Fruit fly (Drosophila melanogaster): ENCODE results near the gene AstCC.

AstCC gene

dm6 chr2L:11085129-11085528 lies at the start of gene AstCC:
AstCC (minus strand) TSS chr2L:11085229.
- no peak for TF ChIP-seq rgr (GFP tag; optimal IDR thresholded peaks at IDR 0.05)

dm6 chr2L:11130151-11131008 lies 45.4 kb upstream of the AstCC start, which contains the start of the genes RfC38 and CG4751:
RfC38 (minus strand) TSS chr2L:11130645.
CG4751 (plus strand) TSS chr2L:11130737.
- TF ChIP-seq jim (GFP tag; optimal IDR thresholded peaks at IDR 0.05) (no peak), Myc (optimal IDR thresholded peaks at IDR 0.05) (peak; percentile 47)

- no peak for TF ChIP-seq usp (GFP tag; optimal IDR thresholded peaks at IDR 0.05)
- TF ChIP-seq Mio (GFP tag; optimal IDR thresholded peaks at IDR 0.05), result peak; percentile 53
- TF ChIP-seq OdsH (GFP tag; optimal IDR thresholded peaks at IDR 0.05), result peak; percentile 79
- TF ChIP-seq CG32264 (GFP tag; optimal IDR thresholded peaks at IDR 0.05), result peak; percentile 46
- TF ChIP-seq foxo (GFP tag; optimal IDR thresholded peaks at IDR 0.05), result peak; percentile 4 to 92
- TF ChIP-seq lola (GFP tag; optimal IDR thresholded peaks at IDR 0.05), result no peak
- no peak for TF ChIP-seq Dfd (GFP tag; optimal IDR thresholded peaks at IDR 0.05)
- TF ChIP-seq HLH106 (tag; optimal IDR thresholded peaks at IDR 0.05), result peak; percentile 78
- peak; percentile 87 for TF ChIP-seq ey (GFP tag; optimal IDR thresholded peaks at IDR 0.05)
- peak; percentile 84 for TF ChIP-seq dsf (GFP tag; optimal IDR thresholded peaks at IDR 0.05; ENCODE audit: borderline replicate concordance)
- TF ChIP-seq GATAd (GFP tag; optimal IDR thresholded peaks at IDR 0.05), result peak; percentile 67
- TF ChIP-seq Myc (optimal IDR thresholded peaks at IDR 0.05), result peak; percentile 69
- peak; percentile 82 for TF ChIP-seq Hr83 (GFP tag; optimal IDR thresholded peaks at IDR 0.05; ENCODE audit: poor library complexity, severe bottlenecking)
- TF ChIP-seq psq (GFP tag; optimal IDR thresholded peaks at IDR 0.05), result peak; percentile 73
- no peak for TF ChIP-seq tai (GFP tag; optimal IDR thresholded peaks at IDR 0.05)
- peak; percentile 65 for TF ChIP-seq CG9705 (GFP tag; optimal IDR thresholded peaks at IDR 0.05)
- TF ChIP-seq Hnf4 (GFP tag; optimal IDR thresholded peaks at IDR 0.05), result no peak
- peak; percentile 86 for TF ChIP-seq woc (GFP tag; optimal IDR thresholded peaks at IDR 0.05)
- TF ChIP-seq sv (GFP tag; optimal IDR thresholded peaks at IDR 0.05), result peak; percentile 84
- no peak for TF ChIP-seq br (GFP tag; optimal IDR thresholded peaks at IDR 0.05)
Measured at dm6 chr2L:11123499-11123898, 38.5 kb upstream of the AstCC start, which contains the start of the genes Csl4 and Nup160. Csl4 (minus strand) TSS chr2L:11123567. Nup160 (plus strand) TSS chr2L:11123777.

dm6 chr2L:11121614-11122013 lies 36.6 kb upstream of the AstCC start, which contains the start of gene Dnaaf4:
Dnaaf4 (minus strand) TSS chr2L:11121714.
- TF ChIP-seq Vsx2 (GFP tag; optimal IDR thresholded peaks at IDR 0.05; ENCODE audit: partially characterized antibody) (no peak), foxo (GFP tag; optimal IDR thresholded peaks at IDR 0.05) (no peak), GATAd (GFP tag; optimal IDR thresholded peaks at IDR 0.05) (no peak), dsf (GFP tag; optimal IDR thresholded peaks at IDR 0.05; ENCODE audit: borderline replicate concordance) (no peak), tai (GFP tag; optimal IDR thresholded peaks at IDR 0.05) (no peak), Dfd (GFP tag; optimal IDR thresholded peaks at IDR 0.05) (no peak), Sp1 (GFP tag; optimal IDR thresholded peaks at IDR 0.05) (no peak), jim (GFP tag; optimal IDR thresholded peaks at IDR 0.05) (no peak)

dm6 chr2L:11119966-11120517 lies 35.0 kb upstream of the AstCC start, which contains the start of gene CG6230:
CG6230 (minus strand) TSS chr2L:11120319.
- TF ChIP-seq Dfd (GFP tag; optimal IDR thresholded peaks at IDR 0.05) (no peak), Hr78 (GFP tag; optimal IDR thresholded peaks at IDR 0.05) (no peak), tai (GFP tag; optimal IDR thresholded peaks at IDR 0.05) (no peak), Hr83 (GFP tag; optimal IDR thresholded peaks at IDR 0.05; ENCODE audit: poor library complexity, severe bottlenecking) (peak; percentile 14), Dif (GFP tag; optimal IDR thresholded peaks at IDR 0.05; ENCODE audit: partially characterized antibody) (no peak)

- TF ChIP-seq fru (GFP tag; optimal IDR thresholded peaks at IDR 0.05) (no peak), Rel (GFP tag; optimal IDR thresholded peaks at IDR 0.05) (no peak), Rel (tag; optimal IDR thresholded peaks at IDR 0.05) (no peak), ey (GFP tag; optimal IDR thresholded peaks at IDR 0.05) (no peak), lola (GFP tag; optimal IDR thresholded peaks at IDR 0.05) (no peak), br (GFP tag; optimal IDR thresholded peaks at IDR 0.05) (no peak), GATAd (GFP tag; optimal IDR thresholded peaks at IDR 0.05) (no peak), usp (GFP tag; optimal IDR thresholded peaks at IDR 0.05) (no peak), Myc (optimal IDR thresholded peaks at IDR 0.05) (no peak), foxo (GFP tag; optimal IDR thresholded peaks at IDR 0.05) (no peak), jim (GFP tag; optimal IDR thresholded peaks at IDR 0.05) (no peak)
Measured at dm6 chr2L:11113714-11114113, 28.7 kb upstream of the AstCC start, which contains the start of gene Gr32a. Gr32a (plus strand) TSS chr2L:11114014.

Measured in whole organism, wandering third instar larva.